Worm (Caenorhabditis elegans) whole organism, young adult: Measurements from ENCODE around the gene T26E4.3.

Experiments used
- B0035.1 ChIP-seq: sonication (generic microtip); optimal IDR thresholded peaks from 2 replicates; lab custom pipeline; 2016; ENCODE audit warnings: missing genetic modification characterization, mild to moderate bottlenecking, missing compliant biosample characterization, missing genotype, missing genetic modification reagents
- B0336.3 ChIP-seq: fragments of 200-800 bp; sonication (Bioruptor generic); IDR thresholded peaks from 2 replicates; pipeline ENCODE4 v1.3.6; 2022; ENCODE audit warnings: missing genetic modification characterization, missing compliant biosample characterization
- F33H1.4 ChIP-seq: fragments of 200-800 bp; sonication (Bioruptor generic); IDR thresholded peaks from 2 replicates; pipeline ENCODE4 v1.3.6; 2022; ENCODE audit warnings: missing genetic modification reagents, missing genetic modification characterization, missing compliant biosample characterization
- F57C9.4 ChIP-seq: sonication (generic microtip); optimal IDR thresholded peaks from 2 replicates; lab custom pipeline; 2017; ENCODE audit warnings: mild to moderate bottlenecking, missing genetic modification characterization, missing compliant biosample characterization
- T07F8.4 ChIP-seq: sonication (generic microtip); optimal IDR thresholded peaks from 2 replicates; lab custom pipeline; 2016; ENCODE audit warnings: mild to moderate bottlenecking, missing genetic modification characterization, moderate library complexity, missing compliant biosample characterization
- Y67H2A.10 ChIP-seq: fragments of 200-800 bp; sonication (Bioruptor generic); conservative IDR thresholded peaks from 2 replicates; pipeline ENCODE4 v1.3.6; 2022; ENCODE audit warnings: missing genetic modification reagents, missing genetic modification characterization, missing compliant biosample characterization
- ZK185.1 ChIP-seq: sonication (generic microtip); optimal IDR thresholded peaks from 2 replicates; lab custom pipeline; 2016; ENCODE audit warnings: mild to moderate bottlenecking, missing genetic modification characterization, missing compliant biosample characterization; ENCODE audit not compliant: poor library complexity, severe bottlenecking
- ama-1 ChIP-seq, 3 experiments: fragments of 150-350 bp in 1 of 3; sonication (generic microtip) in 2 of 3; optimal IDR thresholded peaks; 2 replicates each; lab custom pipeline; 2014 to 2018; ENCODE audit warnings: missing biosample characterization in 2 of 3, missing genetic modification characterization in 2 of 3, missing genetic modification reagents in 2 of 3
- aptf-3 ChIP-seq: fragments of 200-800 bp; sonication (Bioruptor generic); IDR thresholded peaks from 2 replicates; pipeline ENCODE4 v1.3.6; 2022; ENCODE audit warnings: missing genetic modification characterization, missing compliant biosample characterization
- atf-7 ChIP-seq: sonication (generic microtip); optimal IDR thresholded peaks from 2 replicates; lab custom pipeline; 2017; ENCODE audit warnings: mild to moderate bottlenecking, missing genetic modification characterization, missing compliant biosample characterization
- athp-1 ChIP-seq: sonication (generic microtip); optimal IDR thresholded peaks from 2 replicates; lab custom pipeline; 2017; ENCODE audit warnings: mild to moderate bottlenecking, missing genetic modification characterization, missing compliant biosample characterization
- attf-3 ChIP-seq: fragments of 200-800 bp; sonication (Bioruptor generic); conservative IDR thresholded peaks from 2 replicates; pipeline ENCODE4 v1.3.6; 2022; ENCODE audit warnings: missing genetic modification reagents, missing genetic modification characterization, missing compliant biosample characterization
- bed-1 ChIP-seq: fragments of 200-800 bp; sonication (Bioruptor generic); IDR thresholded peaks from 2 replicates; pipeline ENCODE4 v1.3.6; 2022; ENCODE audit warnings: missing genetic modification reagents, missing genetic modification characterization, missing compliant biosample characterization
- ccch-3 ChIP-seq: fragments of 200-800 bp; sonication (Bioruptor generic); optimal IDR thresholded peaks from 2 replicates; lab custom pipeline; 2018; ENCODE audit warnings: mild to moderate bottlenecking, missing genetic modification characterization, missing compliant biosample characterization
- cebp-1 ChIP-seq, 2 experiments: fragments of 200-800 bp in 1 of 2; sonication (Bioruptor generic) in 1 of 2; sonication (generic microtip) in 1 of 2; IDR thresholded peaks in 1 of 2; optimal IDR thresholded peaks in 1 of 2; 2 replicates each; pipeline versions ENCODE4 v1.3.6 to Lab custom; 2017 to 2022; ENCODE audit warnings: missing compliant biosample characterization in 2 of 2, missing genetic modification characterization in 2 of 2, mild to moderate bottlenecking in 1 of 2, missing genetic modification reagents in 1 of 2, moderate library complexity in 1 of 2
- ceh-58 ChIP-seq: fragments of 200-800 bp; sonication (Bioruptor generic); IDR thresholded peaks from 2 replicates; pipeline ENCODE4 v1.3.6; 2022; ENCODE audit warnings: missing genetic modification characterization, missing compliant biosample characterization
- dox-1 ChIP-seq: fragments of 200-800 bp; sonication (Bioruptor generic); IDR thresholded peaks from 2 replicates; pipeline ENCODE4 v1.3.6; 2022; ENCODE audit warnings: missing genetic modification reagents, missing genetic modification characterization, missing compliant biosample characterization
- dpff-1 ChIP-seq: sonication (generic microtip); optimal IDR thresholded peaks from 2 replicates; lab custom pipeline; 2017; ENCODE audit warnings: mild to moderate bottlenecking, missing genetic modification characterization, missing compliant biosample characterization
- egrh-3 ChIP-seq: fragments of 200-800 bp; sonication (Bioruptor generic); IDR thresholded peaks from 2 replicates; pipeline ENCODE4 v1.3.6; 2022; ENCODE audit warnings: missing genetic modification reagents, missing genetic modification characterization, missing compliant biosample characterization
- ekl-4 ChIP-seq: fragments of 200-800 bp; sonication (Bioruptor generic); IDR thresholded peaks from 2 replicates; pipeline ENCODE4 v1.3.6; 2022; ENCODE audit warnings: missing genetic modification reagents, missing genetic modification characterization, missing compliant biosample characterization
- ets-4 ChIP-seq: fragments of 200-800 bp; sonication (Bioruptor generic); optimal IDR thresholded peaks from 2 replicates; lab custom pipeline; 2018; ENCODE audit warnings: mild to moderate bottlenecking, missing genetic modification characterization, missing compliant biosample characterization
- fkh-3 ChIP-seq: sonication (generic microtip); optimal IDR thresholded peaks from 2 replicates; lab custom pipeline; 2016; ENCODE audit warnings: mild to moderate bottlenecking, missing genetic modification characterization, missing compliant biosample characterization
- hmg-1.2 ChIP-seq: fragments of 200-800 bp; sonication (Bioruptor generic); IDR thresholded peaks from 2 replicates; pipeline ENCODE4 v1.3.6; 2022; ENCODE audit warnings: missing genetic modification reagents, missing genetic modification characterization, missing compliant biosample characterization
- hrde-1 ChIP-seq: sonication (generic microtip); optimal IDR thresholded peaks from 2 replicates; lab custom pipeline; 2016; ENCODE audit warnings: missing genetic modification characterization, mild to moderate bottlenecking, missing compliant biosample characterization, moderate library complexity, missing genotype, missing genetic modification reagents, borderline replicate concordance
- hsf-1 ChIP-seq: fragments of 200-800 bp; sonication (Bioruptor generic); IDR thresholded peaks from 2 replicates; pipeline ENCODE4 v1.3.6; 2022; ENCODE audit warnings: missing genetic modification reagents, missing genetic modification characterization, missing compliant biosample characterization
- lin-26 ChIP-seq: fragments of 200-800 bp; sonication (Bioruptor generic); IDR thresholded peaks from 2 replicates; pipeline ENCODE4 v1.3.6; 2022; ENCODE audit warnings: missing genetic modification reagents, missing genetic modification characterization, missing compliant biosample characterization
- lin-40 ChIP-seq: sonication (generic microtip); optimal IDR thresholded peaks from 2 replicates; lab custom pipeline; 2016; ENCODE audit warnings: missing genetic modification characterization, mild to moderate bottlenecking, missing compliant biosample characterization, missing genotype, missing genetic modification reagents
- mcd-1 ChIP-seq: fragments of 200-800 bp; sonication (Bioruptor generic); IDR thresholded peaks from 2 replicates; pipeline ENCODE4 v1.3.6; 2022; ENCODE audit warnings: missing genetic modification reagents, missing genetic modification characterization, missing compliant biosample characterization
- nhr-120 ChIP-seq: fragments of 200-800 bp; sonication (Bioruptor generic); IDR thresholded peaks from 2 replicates; pipeline ENCODE4 v1.3.6; 2022; ENCODE audit warnings: missing genetic modification characterization, missing compliant biosample characterization
- nhr-179 ChIP-seq: sonication (generic microtip); optimal IDR thresholded peaks from 2 replicates; lab custom pipeline; 2016; ENCODE audit warnings: mild to moderate bottlenecking, missing genetic modification characterization, missing compliant biosample characterization
- nhr-80 ChIP-seq: sonication (generic microtip); optimal IDR thresholded peaks from 2 replicates; lab custom pipeline; 2016; ENCODE audit warnings: missing genetic modification characterization, missing compliant biosample characterization
- rcor-1 ChIP-seq: fragments of 200-800 bp; sonication (Bioruptor generic); IDR thresholded peaks from 2 replicates; pipeline ENCODE4 v1.3.6; 2022; ENCODE audit warnings: missing genetic modification reagents, missing genetic modification characterization, missing compliant biosample characterization
- rec-8 ChIP-seq, 2 experiments: sonication (generic microtip); optimal IDR thresholded peaks; 2 replicates each; lab custom pipeline; 2016; ENCODE audit warnings: mild to moderate bottlenecking in 2 of 2, missing genetic modification characterization in 2 of 2, missing genetic modification reagents in 2 of 2, missing genotype in 2 of 2, missing biosample characterization in 1 of 2, missing compliant biosample characterization in 1 of 2, moderate library complexity in 1 of 2
- tlf-1 ChIP-seq: fragments of 200-800 bp; sonication (Bioruptor generic); optimal IDR thresholded peaks from 2 replicates; lab custom pipeline; 2018; ENCODE audit warnings: mild to moderate bottlenecking, missing genetic modification characterization, missing compliant biosample characterization
- unc-130 ChIP-seq: sonication (generic microtip); optimal IDR thresholded peaks from 2 replicates; lab custom pipeline; 2016; ENCODE audit warnings: missing genetic modification reagents, missing genetic modification characterization, missing compliant biosample characterization
- unc-62 ChIP-seq: fragments of 150-350 bp; optimal IDR thresholded peaks from 2 replicates; lab custom pipeline; 2014; ENCODE audit warnings: missing biosample characterization, missing genetic modification reagents, missing genetic modification characterization
- zfh-2 ChIP-seq: fragments of 200-800 bp; sonication (Bioruptor generic); conservative IDR thresholded peaks from 2 replicates; pipeline ENCODE4 v1.3.6; 2022; ENCODE audit warnings: missing genetic modification reagents, missing genetic modification characterization, missing compliant biosample characterization
- ztf-22 ChIP-seq: fragments of 200-800 bp; sonication (Bioruptor generic); optimal IDR thresholded peaks from 2 replicates; lab custom pipeline; 2018; ENCODE audit warnings: mild to moderate bottlenecking, missing genetic modification characterization, moderate library complexity, missing compliant biosample characterization
- ztf-25 ChIP-seq: fragments of 200-800 bp; sonication (Bioruptor generic); IDR thresholded peaks from 2 replicates; pipeline ENCODE4 v1.3.6; 2022; ENCODE audit warnings: missing genetic modification reagents, missing genetic modification characterization, missing compliant biosample characterization

Gene T26E4.3

DNA sequence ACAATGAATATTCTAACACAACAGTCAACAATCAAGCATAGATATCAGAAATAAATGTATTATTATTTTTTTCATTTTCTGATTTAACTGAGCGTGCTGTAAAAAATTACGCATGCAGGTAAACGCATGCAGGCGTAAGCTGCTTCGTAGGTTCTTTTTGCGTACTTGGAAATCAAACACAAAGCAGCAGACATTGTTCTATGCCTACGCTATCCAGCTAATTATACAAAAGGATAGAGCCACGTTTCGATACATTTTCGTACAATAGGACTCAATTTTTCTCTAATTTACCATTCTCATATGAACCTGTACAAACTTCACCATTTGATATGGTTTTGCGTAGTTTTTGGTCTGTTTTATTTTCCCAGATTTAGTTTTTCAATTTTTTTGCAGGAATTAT lies at the start of gene T26E4.3:
Gene T26E4.3 (plus strand): TSS at position 301 of the 400 bp plus-strand sequence.
- TF ChIP-seq B0336.3 (GFP tag; lab: Robert Waterston, UW): no peak
- TF ChIP-seq lin-40 (tag; lab: Kevin White, UChicago): no peak
- no peak for TF ChIP-seq unc-130 (GFP tag; lab: Kevin White, UChicago)
- TF ChIP-seq dpff-1 (tag; lab: Kevin White, UChicago): no peak
- no peak for TF ChIP-seq fkh-3 (tag; lab: Kevin White, UChicago)
- TF ChIP-seq hmg-1.2 (GFP tag; lab: Robert Waterston, UW): no peak

DNA sequence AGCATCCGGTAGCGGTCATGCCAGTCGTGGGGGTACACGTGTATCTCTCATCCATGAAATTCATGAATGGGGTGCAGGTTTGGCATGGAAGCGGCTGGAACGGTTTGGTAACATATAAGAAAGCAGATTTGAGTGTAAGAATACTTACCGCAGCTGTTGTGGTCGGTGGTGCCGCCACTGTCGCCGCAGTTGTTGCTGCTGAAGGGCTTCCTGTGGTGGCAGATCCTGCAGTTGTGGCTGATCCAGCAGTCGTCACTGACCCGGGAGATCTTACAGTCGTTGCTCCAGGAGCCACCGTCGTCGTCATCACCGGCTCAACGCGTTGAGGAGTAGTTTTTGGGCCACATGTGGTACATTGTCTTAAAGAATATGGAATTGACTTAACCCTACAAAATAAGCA lies 49.6 kb upstream of the T26E4.3 start:
- TF ChIP-seq ztf-25 (GFP tag; lab: Robert Waterston, UW) (no peak), zfh-2 (peak; percentile 79), cebp-1 (GFP tag; IDR thresholded peaks at IDR 0.05; lab: Robert Waterston, UW) (no peak), cebp-1 (tag; optimal IDR thresholded peaks at IDR 0.05; lab: Kevin White, UChicago) (no peak)

DNA sequence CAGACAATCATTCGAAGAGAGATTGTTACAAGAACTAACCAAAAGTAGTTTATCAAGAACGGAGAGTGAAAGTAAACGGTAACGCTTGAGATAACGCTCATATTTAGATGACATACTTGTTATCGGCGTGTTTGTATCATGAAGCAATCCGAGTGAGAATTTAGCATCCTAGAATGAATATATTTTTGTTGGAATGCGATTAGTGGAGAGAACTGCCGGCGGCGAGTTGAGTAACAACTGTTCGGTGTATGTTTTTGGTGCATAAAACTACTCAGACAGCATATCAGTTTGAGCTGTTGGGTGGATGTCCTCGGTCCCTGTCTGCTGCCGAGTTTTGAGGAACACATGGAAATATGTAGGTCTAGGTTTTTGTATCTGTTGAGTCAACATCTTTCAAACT lies 49.0 kb upstream of the T26E4.3 start, which contains the start of gene T23D5.3:
Gene T23D5.3 (minus strand): TSS at position 101 of the 400 bp plus-strand sequence.
- no peak for TF ChIP-seq B0035.1 (tag; lab: Kevin White, UChicago)
- TF ChIP-seq nhr-179 (tag; lab: Kevin White, UChicago): no peak
- no peak for TF ChIP-seq hsf-1 (GFP tag; lab: Robert Waterston, UW)
- TF ChIP-seq F57C9.4 (tag; lab: Kevin White, UChicago): no peak
- TF ChIP-seq attf-3 (GFP tag; lab: Robert Waterston, UW): no peak
- TF ChIP-seq hmg-1.2 (GFP tag; lab: Robert Waterston, UW): no peak
- no peak for TF ChIP-seq nhr-120
- no peak for TF ChIP-seq Y67H2A.10
- no peak for TF ChIP-seq mcd-1
- no peak for TF ChIP-seq T07F8.4 (tag; lab: Kevin White, UChicago)
- no peak for TF ChIP-seq tlf-1 (GFP tag; lab: Kevin White, UChicago)
- no peak for TF ChIP-seq aptf-3 (GFP tag; lab: Robert Waterston, UW)
- no peak for TF ChIP-seq ets-4 (GFP tag; lab: Kevin White, UChicago)
- no peak for TF ChIP-seq ekl-4 (GFP tag; lab: Robert Waterston, UW)
- TF ChIP-seq hrde-1: no peak

DNA sequence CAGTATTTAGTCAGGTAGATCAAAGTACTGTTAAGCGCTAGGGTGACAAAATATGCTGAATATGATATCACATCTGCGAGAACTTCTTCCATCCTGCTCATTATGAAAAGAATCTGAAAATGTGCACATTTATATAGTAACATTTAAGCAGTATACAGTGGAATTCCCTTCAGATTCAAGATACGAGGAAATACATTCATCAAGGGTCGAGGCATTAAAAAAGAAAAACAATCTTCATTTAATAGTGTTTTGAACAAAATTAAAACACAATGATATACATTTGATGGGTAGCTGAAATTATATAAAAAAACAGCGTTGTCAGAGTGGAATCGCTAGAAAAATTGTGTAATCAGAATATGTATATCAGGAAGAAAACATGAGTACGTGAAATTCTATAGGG lies 46.9 kb upstream of the T26E4.3 start, which contains the start of gene str-27:
Gene str-27 (minus strand): TSS at position 101 of the 400 bp plus-strand sequence.
- TF ChIP-seq F33H1.4 (GFP tag; lab: Robert Waterston, UW): no peak
- no peak for TF ChIP-seq rcor-1 (GFP tag; lab: Robert Waterston, UW)
- TF ChIP-seq nhr-80 (tag; lab: Kevin White, UChicago): no peak
- no peak for TF ChIP-seq atf-7
- no peak for TF ChIP-seq unc-62 (GFP tag; lab: Kevin White, UChicago)
- no peak for TF ChIP-seq rec-8 (tag; optimal IDR thresholded peaks at IDR 0.05; lab: Kevin White, UChicago)
- TF ChIP-seq ccch-3: no peak
- no peak for TF ChIP-seq athp-1 (tag; lab: Kevin White, UChicago)
- no peak for TF ChIP-seq ZK185.1
- no peak for TF ChIP-seq hmg-1.2 (GFP tag; lab: Robert Waterston, UW)
- no peak for TF ChIP-seq ceh-58

DNA sequence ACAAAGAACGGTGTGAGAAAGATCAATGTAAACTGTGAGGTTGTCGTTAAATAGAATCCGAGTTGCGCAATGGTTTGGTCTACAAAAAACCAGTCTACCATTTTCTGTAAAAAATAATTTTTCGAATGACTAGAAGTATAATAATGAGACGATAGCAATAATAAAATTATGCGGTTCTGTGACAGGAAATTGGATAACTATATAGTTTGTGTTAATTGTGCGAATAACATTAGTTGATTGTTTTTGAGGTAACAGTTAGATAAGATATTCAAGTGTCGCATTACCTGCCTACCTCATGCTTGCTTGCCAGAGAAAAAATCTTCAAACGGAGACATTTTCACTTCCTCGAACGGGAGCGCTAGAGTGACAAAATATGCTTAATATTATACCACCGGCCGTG lies 40.7 kb upstream of the T26E4.3 start, which contains the start of gene str-18:
Gene str-18 (minus strand): TSS at position 101 of the 400 bp plus-strand sequence.
- TF ChIP-seq dox-1 (GFP tag; lab: Robert Waterston, UW) (no peak), unc-62 (GFP tag; lab: Kevin White, UChicago) (no peak), egrh-3 (GFP tag; lab: Robert Waterston, UW) (no peak), tlf-1 (GFP tag; lab: Kevin White, UChicago) (no peak), ama-1 (optimal IDR thresholded peaks at IDR 0.05; lab: Kevin White, UChicago) (no peak), ama-1 (GFP tag; optimal IDR thresholded peaks at IDR 0.05; lab: Kevin White, UChicago) (no peak), ztf-22 (GFP tag; lab: Kevin White, UChicago) (no peak), bed-1 (no peak), lin-26 (GFP tag; lab: Robert Waterston, UW) (no peak)
- TF ChIP-seq, all 124 proteins: peak for 0
